Worm (Caenorhabditis elegans): ENCODE results near the gene mix-1.

- TF ChIP-seq him-1 (tag; optimal IDR thresholded peaks at IDR 0.05) (no peak), W03F9.2 (tag; optimal IDR thresholded peaks at IDR 0.05) (no peak)
These were observed 23.0 kb downstream of the mix-1 start for ce11 chrII:10847057-10847456.

All from whole organism, L4/young adult.